In genomic region chrIII:10702805-10703204, ce11 we compare ENCODE assay signal across 2 worm cellular contexts.
TF ChIP-seq lines count a peak whose summit lies in the region.

No protein-coding gene starts in this region.

TF ChIP-seq in whole organism, L3 larva, 47 proteins besides CTCF, POLR2A, EP300 and RAD21:
- TF ChIP-seq egl-27 (tag; optimal IDR thresholded peaks at IDR 0.05; lab: Kevin White, UChicago) (no peak), nfya-1 (tag; optimal IDR thresholded peaks at IDR 0.05; lab: Kevin White, UChicago; ENCODE audit: insufficient read depth) (peak; percentile 86), nhr-67 (tag; optimal IDR thresholded peaks at IDR 0.05; lab: Kevin White, UChicago) (no peak)

TF ChIP-seq in whole organism, late embryonic, 69 proteins besides CTCF, POLR2A, EP300 and RAD21:
- peak; percentile 61 for TF ChIP-seq nfya-1 (tag; optimal IDR thresholded peaks at IDR 0.05; lab: Kevin White, UChicago)
- no peak for TF ChIP-seq madf-2 (tag; optimal IDR thresholded peaks at IDR 0.05; lab: Kevin White, UChicago)

Comparison
In these comparisons a context has a peak if more than half of its experiments do, and no peak if none do; other contexts are left out.
1. Of the 9 proteins assayed by ChIP-seq in both whole organism, late embryonic and whole organism, L3 larva: peak only in whole organism, late embryonic: none; only in whole organism, L3 larva: none; in both: nfya-1; in neither: 8.